3 fruit fly cellular contexts compared by ENCODE assay signal in genomic region chr3R:15875611-15876010, dm6.
TF ChIP-seq lines count a peak whose summit lies in the region.

Gene CG31183, minus strand, starts transcription at chr3R:15875939.

- TF ChIP-seq CTCF in whole organism, embryonic (GFP tag; optimal IDR thresholded peaks at IDR 0.05; lab: Kevin White, UChicago): no peak

TF ChIP-seq in whole organism, adult, 20 proteins besides CTCF, POLR2A, EP300 and RAD21:
- TF ChIP-seq tj (GFP tag; optimal IDR thresholded peaks at IDR 0.05; lab: Kevin White, UChicago) (peak; percentile 31), CG7045 (GFP tag; optimal IDR thresholded peaks at IDR 0.05; lab: Kevin White, UChicago) (no peak), Mnt (GFP tag; optimal IDR thresholded peaks at IDR 0.05; lab: Kevin White, UChicago) (peak; percentile 12)

TF ChIP-seq in whole organism, embryonic, 481 proteins besides CTCF, POLR2A, EP300 and RAD21:
- TF ChIP-seq CG11695 (GFP tag; IDR thresholded peaks at IDR 0.05; lab: Robert Waterston, UW): no peak
- TF ChIP-seq GATAe (GFP tag; conservative IDR thresholded peaks at IDR 0.05; lab: Robert Waterston, UW): no peak
- no peak for TF ChIP-seq CG13894 (tag; optimal IDR thresholded peaks at IDR 0.05; lab: Kevin White, UChicago)
- no peak for TF ChIP-seq ATbp (GFP tag; optimal IDR thresholded peaks at IDR 0.05; lab: Kevin White, UChicago)
- TF ChIP-seq Ravus (GFP tag; IDR thresholded peaks at IDR 0.05; lab: Robert Waterston, UW): no peak
- no peak for TF ChIP-seq MESR4 (GFP tag; optimal IDR thresholded peaks at IDR 0.05; lab: Kevin White, UChicago)
- TF ChIP-seq CG4404 (GFP tag; IDR thresholded peaks at IDR 0.05; lab: Robert Waterston, UW): no peak
- TF ChIP-seq Gsc (GFP tag; IDR thresholded peaks at IDR 0.05; lab: Robert Waterston, UW): no peak
- no peak for TF ChIP-seq esg (GFP tag; conservative IDR thresholded peaks at IDR 0.05; lab: Robert Waterston, UW)
- TF ChIP-seq Adf1 (GFP tag; IDR thresholded peaks at IDR 0.05; lab: Robert Waterston, UW): peak; percentile 97
- no peak for TF ChIP-seq CG1602 (GFP tag; optimal IDR thresholded peaks at IDR 0.05; lab: Kevin White, UChicago)
- no peak for TF ChIP-seq schlank (tag; optimal IDR thresholded peaks at IDR 0.05; lab: Kevin White, UChicago)
- TF ChIP-seq Stat92E (GFP tag; optimal IDR thresholded peaks at IDR 0.05; lab: Kevin White, UChicago): no peak
- TF ChIP-seq CG11247 (GFP tag; IDR thresholded peaks at IDR 0.05; lab: Robert Waterston, UW): 0 out of 2 replicates have a peak, but pooled peaks have one; percentile 12
- no peak for TF ChIP-seq Max (GFP tag; optimal IDR thresholded peaks at IDR 0.05; lab: Kevin White, UChicago)
- peak; percentile 90 for TF ChIP-seq Deaf1 (tag; optimal IDR thresholded peaks at IDR 0.05; lab: Kevin White, UChicago)
- TF ChIP-seq ranshi (GFP tag; IDR thresholded peaks at IDR 0.05; lab: Robert Waterston, UW): no peak
- no peak for TF ChIP-seq Mad (GFP tag; optimal IDR thresholded peaks at IDR 0.05; lab: Kevin White, UChicago)
- TF ChIP-seq CG32532 (GFP tag; IDR thresholded peaks at IDR 0.05; lab: Robert Waterston, UW): no peak
- no peak for TF ChIP-seq dmrt11E (tag; optimal IDR thresholded peaks at IDR 0.05; lab: Kevin White, UChicago)
- TF ChIP-seq tll (GFP tag; optimal IDR thresholded peaks at IDR 0.05; lab: Kevin White, UChicago): no peak
- TF ChIP-seq chinmo (GFP tag; IDR thresholded peaks at IDR 0.05; lab: Robert Waterston, UW; ENCODE audit: partially characterized antibody): 0 out of 4 replicates have a peak, but pooled peaks have one; percentile 60
- no peak for TF ChIP-seq CG8944 (GFP tag; optimal IDR thresholded peaks at IDR 0.05; lab: Kevin White, UChicago)
- TF ChIP-seq sob (GFP tag; IDR thresholded peaks at IDR 0.05; lab: Robert Waterston, UW): 0 out of 2 replicates have a peak, but pooled peaks have one; percentile 30
- no peak; the same call in 2 of the 3 replicates for TF ChIP-seq ase (GFP tag; IDR thresholded peaks at IDR 0.05; lab: Robert Waterston, UW)
- no peak for TF ChIP-seq CG8089 (GFP tag; optimal IDR thresholded peaks at IDR 0.05; lab: Kevin White, UChicago)
- TF ChIP-seq psq (GFP tag; optimal IDR thresholded peaks at IDR 0.05; lab: Kevin White, UChicago): no peak
- no peak for TF ChIP-seq CG2129 (GFP tag; IDR thresholded peaks at IDR 0.05; lab: Robert Waterston, UW; ENCODE audit: partially characterized antibody)
- TF ChIP-seq CG6175 (GFP tag; IDR thresholded peaks at IDR 0.05; lab: Robert Waterston, UW): 0 out of 3 replicates have a peak, but pooled peaks have one; percentile 43
- no peak for TF ChIP-seq shn (GFP tag; optimal IDR thresholded peaks at IDR 0.05; lab: Kevin White, UChicago)
- TF ChIP-seq gce (GFP tag; IDR thresholded peaks at IDR 0.05; lab: Robert Waterston, UW): 0 out of 3 replicates have a peak, but pooled peaks have one; percentile 13
- no peak for TF ChIP-seq CG6791 (GFP tag; IDR thresholded peaks at IDR 0.05; lab: Robert Waterston, UW; ENCODE audit: partially characterized antibody)
- no peak for TF ChIP-seq CG9817 (tag; optimal IDR thresholded peaks at IDR 0.05; lab: Kevin White, UChicago)
- no peak for TF ChIP-seq CG14050 (GFP tag; IDR thresholded peaks at IDR 0.05; lab: Robert Waterston, UW)
- TF ChIP-seq ewg (GFP tag; optimal IDR thresholded peaks at IDR 0.05; lab: Kevin White, UChicago): no peak
- peak; percentile 22 for TF ChIP-seq CG5180 (GFP tag; optimal IDR thresholded peaks at IDR 0.05; lab: Kevin White, UChicago)

TF ChIP-seq in whole organism, wandering third instar larva, 38 proteins besides CTCF, POLR2A, EP300 and RAD21:
- TF ChIP-seq h (GFP tag; optimal IDR thresholded peaks at IDR 0.05; lab: Kevin White, UChicago) (peak; percentile 2), jim (GFP tag; optimal IDR thresholded peaks at IDR 0.05; lab: Kevin White, UChicago) (no peak)
